Worm (Caenorhabditis elegans): ENCODE results near the gene mnr-1.

mnr-1 gene

DNA sequence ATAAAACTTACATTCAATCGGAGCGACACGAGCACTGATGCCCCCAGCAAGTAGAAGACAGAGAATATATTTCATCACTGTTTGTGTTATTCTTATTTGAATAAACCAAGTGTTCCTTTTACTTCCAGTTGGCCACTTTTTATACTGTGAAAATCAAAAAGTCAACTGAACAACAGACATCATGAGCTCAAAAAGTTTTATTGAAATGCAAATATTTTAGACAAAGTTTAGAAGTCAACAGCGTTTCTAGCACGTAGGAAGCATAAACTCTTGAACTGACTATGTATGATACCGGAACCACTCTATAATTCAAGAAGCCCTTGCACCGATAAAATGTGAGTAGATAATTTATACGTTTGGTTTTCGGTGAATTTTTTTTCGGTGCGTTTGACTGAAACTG, 23.2 kb upstream of the mnr-1 start, which contains the start of gene F46B3.14:
Gene F46B3.14, minus strand, starts transcription at position 101 of the 400 bp plus-strand sequence.
- TF ChIP-seq flt-1 (GFP tag; IDR thresholded peaks at IDR 0.05) (no peak), hmbx-1 (tag; optimal IDR thresholded peaks at IDR 0.05) (no peak), ama-1 (optimal IDR thresholded peaks at IDR 0.05) (no peak)

ce11 chrV:20633619-20634018, 20.8 kb upstream of the mnr-1 start, which contains the start of gene F46B3.15:
Gene F46B3.15 (minus strand): TSS chrV:20633719.
- TF ChIP-seq ama-1 (optimal IDR thresholded peaks at IDR 0.05) = no peak
- TF ChIP-seq tra-4 (tag; optimal IDR thresholded peaks at IDR 0.05) = no peak
- no peak for TF ChIP-seq ceh-13 (GFP tag; optimal IDR thresholded peaks at IDR 0.05)
- no peak for TF ChIP-seq B0310.2 (tag; optimal IDR thresholded peaks at IDR 0.05)
- no peak for TF ChIP-seq ets-7 (tag; optimal IDR thresholded peaks at IDR 0.05)
- no peak for TF ChIP-seq sea-1 (GFP tag; conservative IDR thresholded peaks at IDR 0.05)
- TF ChIP-seq F13C5.2 (tag; optimal IDR thresholded peaks at IDR 0.05) = no peak
- no peak for TF ChIP-seq aly-1 (tag; optimal IDR thresholded peaks at IDR 0.05)

ce11 chrV:20634330-20634729, 20.1 kb upstream of the mnr-1 start, which contains the start of gene F46B3.16:
Gene F46B3.16 (plus strand): TSS chrV:20634630.
- TF ChIP-seq flt-1 (GFP tag; IDR thresholded peaks at IDR 0.05) (no peak), B0310.2 (tag; optimal IDR thresholded peaks at IDR 0.05) (no peak), ceh-36 (tag; optimal IDR thresholded peaks at IDR 0.05) (no peak), ceh-13 (GFP tag; optimal IDR thresholded peaks at IDR 0.05) (no peak), hnd-1 (tag; optimal IDR thresholded peaks at IDR 0.05) (no peak), tra-4 (tag; optimal IDR thresholded peaks at IDR 0.05) (no peak), aly-1 (tag; optimal IDR thresholded peaks at IDR 0.05) (no peak), F13C5.2 (tag; optimal IDR thresholded peaks at IDR 0.05) (no peak), tbx-37 (GFP tag; conservative IDR thresholded peaks at IDR 0.05) (no peak), ama-1 (optimal IDR thresholded peaks at IDR 0.05) (no peak), ets-7 (tag; optimal IDR thresholded peaks at IDR 0.05) (no peak), pes-1 (GFP tag; IDR thresholded peaks at IDR 0.05) (no peak), sea-1 (GFP tag; conservative IDR thresholded peaks at IDR 0.05) (no peak), scrt-1 (GFP tag; IDR thresholded peaks at IDR 0.05) (no peak), tbx-11 (GFP tag; IDR thresholded peaks at IDR 0.05) (no peak), hmg-4 (GFP tag; optimal IDR thresholded peaks at IDR 0.05) (no peak), hmbx-1 (tag; optimal IDR thresholded peaks at IDR 0.05) (no peak)

DNA sequence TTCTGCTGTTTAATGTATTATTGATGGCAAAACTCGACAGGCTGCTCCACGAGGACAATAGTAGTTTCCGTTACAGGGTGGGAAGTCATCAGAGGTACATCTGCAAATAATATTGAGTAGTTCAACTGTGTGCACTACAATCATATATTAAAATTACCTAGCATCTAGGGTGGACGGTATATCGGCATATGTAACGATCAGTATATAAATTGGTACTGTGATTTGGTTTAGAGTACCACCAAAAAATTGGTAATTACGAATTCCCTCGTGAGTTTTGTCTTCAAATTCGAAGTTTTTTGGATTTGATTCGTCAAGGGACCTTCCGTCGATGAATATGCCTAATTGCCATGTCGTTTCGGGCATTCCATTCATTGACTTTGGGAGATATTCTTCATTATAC, 17.6 kb upstream of the mnr-1 start, which contains the start of gene ttr-13:
Gene ttr-13, minus strand, starts transcription at position 101 of the 400 bp plus-strand sequence.
- TF ChIP-seq hnd-1 (tag; optimal IDR thresholded peaks at IDR 0.05) (no peak), ceh-36 (tag; optimal IDR thresholded peaks at IDR 0.05) (no peak), F13C5.2 (tag; optimal IDR thresholded peaks at IDR 0.05) (no peak), sea-1 (GFP tag; conservative IDR thresholded peaks at IDR 0.05) (no peak), ceh-13 (GFP tag; optimal IDR thresholded peaks at IDR 0.05) (no peak), ama-1 (optimal IDR thresholded peaks at IDR 0.05) (no peak), pes-1 (GFP tag; IDR thresholded peaks at IDR 0.05) (no peak), flt-1 (GFP tag; IDR thresholded peaks at IDR 0.05) (no peak), tra-4 (tag; optimal IDR thresholded peaks at IDR 0.05) (no peak), tbx-37 (GFP tag; conservative IDR thresholded peaks at IDR 0.05) (no peak), tbx-11 (GFP tag; IDR thresholded peaks at IDR 0.05) (no peak), B0310.2 (tag; optimal IDR thresholded peaks at IDR 0.05) (no peak), hmg-4 (GFP tag; optimal IDR thresholded peaks at IDR 0.05) (no peak), ets-7 (tag; optimal IDR thresholded peaks at IDR 0.05) (no peak), hmbx-1 (tag; optimal IDR thresholded peaks at IDR 0.05) (no peak), aly-1 (tag; optimal IDR thresholded peaks at IDR 0.05) (no peak), scrt-1 (GFP tag; IDR thresholded peaks at IDR 0.05) (no peak)

DNA sequence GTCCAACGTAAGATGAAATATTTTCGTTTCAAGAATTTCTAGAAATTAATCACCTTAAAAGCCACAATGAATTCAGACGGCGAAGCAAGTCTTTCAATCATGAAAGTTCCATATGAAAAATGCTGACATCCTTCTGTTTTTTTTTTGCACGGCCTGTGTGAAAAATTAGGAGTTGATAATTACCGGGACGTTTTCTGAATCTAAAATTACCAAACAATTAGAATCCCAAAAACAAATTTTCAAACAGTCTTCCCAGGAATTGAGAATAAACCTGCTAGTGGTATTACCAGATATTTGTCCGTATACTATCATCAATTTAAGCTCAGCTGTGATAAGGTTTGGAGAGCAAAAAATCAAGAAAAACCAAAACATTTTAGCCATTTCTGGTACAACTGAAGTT, 16.1 kb upstream of the mnr-1 start, which contains the start of gene Y44A6B.3:
Gene Y44A6B.3, minus strand, starts transcription at position 101 of the 400 bp plus-strand sequence.
- no peak for TF ChIP-seq flt-1 (GFP tag; IDR thresholded peaks at IDR 0.05)
- TF ChIP-seq hnd-1 (tag; optimal IDR thresholded peaks at IDR 0.05) = no peak
- TF ChIP-seq tbx-11 (GFP tag; IDR thresholded peaks at IDR 0.05) = no peak
- no peak for TF ChIP-seq aly-1 (tag; optimal IDR thresholded peaks at IDR 0.05)
- TF ChIP-seq scrt-1 (GFP tag; IDR thresholded peaks at IDR 0.05) = no peak
- no peak for TF ChIP-seq F13C5.2 (tag; optimal IDR thresholded peaks at IDR 0.05)
- no peak for TF ChIP-seq B0310.2 (tag; optimal IDR thresholded peaks at IDR 0.05)
- TF ChIP-seq ceh-13 (GFP tag; optimal IDR thresholded peaks at IDR 0.05) = no peak
- no peak for TF ChIP-seq pes-1 (GFP tag; IDR thresholded peaks at IDR 0.05)
- no peak for TF ChIP-seq sea-1 (GFP tag; conservative IDR thresholded peaks at IDR 0.05)
- no peak for TF ChIP-seq ets-7 (tag; optimal IDR thresholded peaks at IDR 0.05)
- no peak for TF ChIP-seq ceh-36 (tag; optimal IDR thresholded peaks at IDR 0.05)
- no peak for TF ChIP-seq tra-4 (tag; optimal IDR thresholded peaks at IDR 0.05)

- no peak for TF ChIP-seq F13C5.2 (tag; optimal IDR thresholded peaks at IDR 0.05)
These were observed 15.2 kb upstream of the mnr-1 start, which contains the start of gene srxa-14 for ce11 chrV:20639294-20639693. Gene srxa-14 (plus strand): TSS chrV:20639594.

- TF ChIP-seq flt-1 (GFP tag; IDR thresholded peaks at IDR 0.05) = no peak
- TF ChIP-seq tra-4 (tag; optimal IDR thresholded peaks at IDR 0.05) = no peak
- no peak for TF ChIP-seq B0310.2 (tag; optimal IDR thresholded peaks at IDR 0.05)
- TF ChIP-seq scrt-1 (GFP tag; IDR thresholded peaks at IDR 0.05) = no peak
- no peak for TF ChIP-seq hmg-4 (GFP tag; optimal IDR thresholded peaks at IDR 0.05)
- no peak for TF ChIP-seq ets-7 (tag; optimal IDR thresholded peaks at IDR 0.05)
- no peak for TF ChIP-seq pes-1 (GFP tag; IDR thresholded peaks at IDR 0.05)
- TF ChIP-seq ama-1 (optimal IDR thresholded peaks at IDR 0.05) = no peak
These were observed 12.6 kb upstream of the mnr-1 start, which contains the start of gene srxa-15 for ce11 chrV:20641896-20642295. Gene srxa-15 (plus strand): TSS chrV:20642196.

ce11 chrV:20645479-20645878, 9.0 kb upstream of the mnr-1 start:
- TF ChIP-seq ceh-36 (tag; optimal IDR thresholded peaks at IDR 0.05) (no peak), ceh-13 (GFP tag; optimal IDR thresholded peaks at IDR 0.05) (no peak), tbx-37 (GFP tag; conservative IDR thresholded peaks at IDR 0.05) (no peak), hnd-1 (tag; optimal IDR thresholded peaks at IDR 0.05) (no peak), hmbx-1 (tag; optimal IDR thresholded peaks at IDR 0.05) (no peak), ets-7 (tag; optimal IDR thresholded peaks at IDR 0.05) (no peak), B0310.2 (tag; optimal IDR thresholded peaks at IDR 0.05) (no peak), tbx-11 (GFP tag; IDR thresholded peaks at IDR 0.05) (no peak), F13C5.2 (tag; optimal IDR thresholded peaks at IDR 0.05) (no peak), pes-1 (GFP tag; IDR thresholded peaks at IDR 0.05) (no peak), hmg-4 (GFP tag; optimal IDR thresholded peaks at IDR 0.05) (no peak), sea-1 (GFP tag; conservative IDR thresholded peaks at IDR 0.05) (no peak)

Measured in whole organism, early embryonic.